Worm (Caenorhabditis elegans) whole organism, L2 larva: Measurements from ENCODE around the gene cutl-2.

Source experiments
- C34F6.9 ChIP-seq: fragments of 150-350 bp; optimal IDR thresholded peaks from 2 replicates; lab custom pipeline; 2014; ENCODE audit warnings: missing biosample characterization, missing genetic modification characterization
- F13H6.1 ChIP-seq: sonication (generic microtip); optimal IDR thresholded peaks from 2 replicates; lab custom pipeline; 2016; ENCODE audit warnings: missing genetic modification characterization, missing compliant biosample characterization
- ZK546.5 ChIP-seq: sonication (generic microtip); optimal IDR thresholded peaks from 2 replicates; lab custom pipeline; 2017; ENCODE audit warnings: missing biosample characterization, missing genetic modification characterization
- blmp-1 ChIP-seq: sonication (generic microtip); optimal IDR thresholded peaks from 2 replicates; lab custom pipeline; 2017; ENCODE audit warnings: missing genetic modification characterization, mild to moderate bottlenecking, missing compliant biosample characterization, antibody characterized with exemption, moderate library complexity; ENCODE audit not compliant: insufficient read depth
- elt-1 ChIP-seq: fragments of 150-350 bp; optimal IDR thresholded peaks from 2 replicates; lab custom pipeline; 2014; ENCODE audit warnings: missing biosample characterization, missing genetic modification characterization
- lin-11 ChIP-seq: fragments of 150-350 bp; sonication (generic microtip); optimal IDR thresholded peaks from 2 replicates; lab custom pipeline; 2014; ENCODE audit warnings: missing biosample characterization, missing genetic modification characterization, inconsistent platforms, mixed read lengths
- lsy-2 ChIP-seq, 2 experiments: fragments of 150-350 bp in 1 of 2; sonication (generic microtip) in 1 of 2; optimal IDR thresholded peaks; 2 replicates each; lab custom pipeline; 2014 to 2017; ENCODE audit warnings: missing biosample characterization in 2 of 2, missing genetic modification characterization in 2 of 2
- nhr-10 ChIP-seq: sonication (generic microtip); optimal IDR thresholded peaks from 2 replicates; lab custom pipeline; 2017; ENCODE audit warnings: missing biosample characterization, missing genetic modification characterization
- nhr-12 ChIP-seq: fragments of 150-350 bp; optimal IDR thresholded peaks from 2 replicates; lab custom pipeline; 2014; ENCODE audit warnings: missing biosample characterization, missing genetic modification characterization
- nhr-77 ChIP-seq: fragments of 150-350 bp; optimal IDR thresholded peaks from 2 replicates; lab custom pipeline; 2014; ENCODE audit warnings: missing biosample characterization, missing genetic modification characterization
- ztf-11 ChIP-seq: sonication (generic microtip); optimal IDR thresholded peaks from 2 replicates; lab custom pipeline; 2017; ENCODE audit warnings: missing biosample characterization, missing genetic modification characterization

DNA sequence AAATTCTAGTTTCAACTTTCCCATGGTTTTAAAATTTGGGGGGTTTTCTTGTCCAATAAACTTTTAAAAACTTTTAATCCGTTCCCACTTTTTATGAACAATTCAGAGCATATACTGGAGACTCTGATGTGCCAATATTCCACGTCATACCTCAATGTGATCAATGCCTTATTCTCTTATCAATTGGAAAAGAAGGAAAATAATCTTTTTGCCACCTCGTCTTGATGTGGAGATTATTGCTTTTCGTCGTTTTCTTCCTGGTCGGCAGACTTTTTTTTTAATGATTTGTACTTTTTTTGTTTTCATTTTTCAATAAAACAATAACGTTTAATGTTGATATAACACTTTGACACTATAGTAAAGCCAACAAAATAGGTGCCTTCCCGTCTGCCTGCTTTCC is 47.0 kb downstream of the cutl-2 start:
- TF ChIP-seq nhr-10 (tag; lab: Kevin White, UChicago), result no peak
- TF ChIP-seq lsy-2 (tag; optimal IDR thresholded peaks at IDR 0.05; lab: Kevin White, UChicago), result no peak
- no peak for TF ChIP-seq C34F6.9 (tag; lab: Kevin White, UChicago)
- no peak for TF ChIP-seq elt-1 (tag; lab: Kevin White, UChicago)
- no peak for TF ChIP-seq F13H6.1 (tag; lab: Kevin White, UChicago)
- TF ChIP-seq nhr-77 (tag; lab: Kevin White, UChicago), result no peak
- TF ChIP-seq lin-11 (tag; lab: Kevin White, UChicago), result no peak
- TF ChIP-seq ZK546.5 (tag; lab: Kevin White, UChicago), result no peak
- TF ChIP-seq ztf-11 (tag; lab: Kevin White, UChicago), result no peak
- TF ChIP-seq nhr-12 (tag; lab: Kevin White, UChicago), result no peak
- no peak for TF ChIP-seq blmp-1 (tag; lab: Kevin White, UChicago)
